Worm (Caenorhabditis elegans): Measurements from ENCODE around the gene srd-34.

Gene srd-34

ce11 chrV:10548981-10549380, at the start of gene srd-34:
Gene srd-34, minus strand, starts transcription at chrV:10549081.
- TF ChIP-seq him-1 (tag; optimal IDR thresholded peaks at IDR 0.05) = no peak
- TF ChIP-seq W03F9.2 (tag; optimal IDR thresholded peaks at IDR 0.05) = no peak
- no peak for TF ChIP-seq dao-5 (tag; optimal IDR thresholded peaks at IDR 0.05)

- no peak for TF ChIP-seq him-1 (tag; optimal IDR thresholded peaks at IDR 0.05)
- TF ChIP-seq dao-5 (tag; optimal IDR thresholded peaks at IDR 0.05) = no peak
- no peak for TF ChIP-seq W03F9.2 (tag; optimal IDR thresholded peaks at IDR 0.05)
Measured at ce11 chrV:10597234-10597633, 48.4 kb upstream of the srd-34 start, which contains the start of gene T21C9.13. Gene T21C9.13, plus strand, starts transcription at chrV:10597266.

- TF ChIP-seq W03F9.2 (tag; optimal IDR thresholded peaks at IDR 0.05) (no peak), him-1 (tag; optimal IDR thresholded peaks at IDR 0.05) (no peak), dao-5 (tag; optimal IDR thresholded peaks at IDR 0.05) (no peak)
Measured at ce11 chrV:10594810-10595209, 45.9 kb upstream of the srd-34 start, which contains the start of gene T21C9.11. Gene T21C9.11, minus strand, starts transcription at chrV:10594910.

ce11 chrV:10592479-10592878, 43.6 kb upstream of the srd-34 start, which contains the start of gene T21C9.9:
Gene T21C9.9, minus strand, starts transcription at chrV:10592579.
- TF ChIP-seq W03F9.2 (tag; optimal IDR thresholded peaks at IDR 0.05) (no peak), him-1 (tag; optimal IDR thresholded peaks at IDR 0.05) (no peak)

ce11 chrV:10589774-10590528, 41.1 kb upstream of the srd-34 start, which contains the start of gene ttr-23:
Gene ttr-23, minus strand, starts transcription at chrV:10589860.
- TF ChIP-seq W03F9.2 (tag; optimal IDR thresholded peaks at IDR 0.05) (no peak), him-1 (tag; optimal IDR thresholded peaks at IDR 0.05) (no peak), dao-5 (tag; optimal IDR thresholded peaks at IDR 0.05) (no peak)

ce11 chrV:10588694-10589093, 39.8 kb upstream of the srd-34 start, which contains the start of gene srg-32:
Gene srg-32, minus strand, starts transcription at chrV:10588794.
- TF ChIP-seq W03F9.2 (tag; optimal IDR thresholded peaks at IDR 0.05) = no peak
- no peak for TF ChIP-seq dao-5 (tag; optimal IDR thresholded peaks at IDR 0.05)
- TF ChIP-seq him-1 (tag; optimal IDR thresholded peaks at IDR 0.05) = no peak

- TF ChIP-seq him-1 (tag; optimal IDR thresholded peaks at IDR 0.05) = no peak
- TF ChIP-seq W03F9.2 (tag; optimal IDR thresholded peaks at IDR 0.05) = no peak
- TF ChIP-seq dao-5 (tag; optimal IDR thresholded peaks at IDR 0.05) = no peak
Measured at ce11 chrV:10581837-10582300, 33.0 kb upstream of the srd-34 start, which contains the start of gene T21C9.6. Gene T21C9.6, plus strand, starts transcription at chrV:10581887.

- TF ChIP-seq dao-5 (tag; optimal IDR thresholded peaks at IDR 0.05) (no peak), him-1 (tag; optimal IDR thresholded peaks at IDR 0.05) (no peak), W03F9.2 (tag; optimal IDR thresholded peaks at IDR 0.05) (no peak)
Measured at ce11 chrV:10580638-10581037, 31.8 kb upstream of the srd-34 start.

ce11 chrV:10578938-10579337, 30.1 kb upstream of the srd-34 start, which contains the start of the genes erh-1 and lpd-9:
Gene erh-1, minus strand, starts transcription at chrV:10579141.
Gene lpd-9, plus strand, starts transcription at chrV:10579305.
- no peak for TF ChIP-seq dao-5 (tag; optimal IDR thresholded peaks at IDR 0.05)
- TF ChIP-seq W03F9.2 (tag; optimal IDR thresholded peaks at IDR 0.05) = peak; percentile 76

ce11 chrV:10578226-10578625, 29.3 kb upstream of the srd-34 start, which contains the start of gene mics-1:
Gene mics-1, minus strand, starts transcription at chrV:10578326.
- TF ChIP-seq him-1 (tag; optimal IDR thresholded peaks at IDR 0.05) (no peak), dao-5 (tag; optimal IDR thresholded peaks at IDR 0.05) (no peak), W03F9.2 (tag; optimal IDR thresholded peaks at IDR 0.05) (no peak)

ce11 chrV:10576319-10576718, 27.4 kb upstream of the srd-34 start, which contains the start of gene vps-54:
Gene vps-54, minus strand, starts transcription at chrV:10576419.
- TF ChIP-seq him-1 (tag; optimal IDR thresholded peaks at IDR 0.05) (no peak), W03F9.2 (tag; optimal IDR thresholded peaks at IDR 0.05) (no peak), dao-5 (tag; optimal IDR thresholded peaks at IDR 0.05) (no peak)

- TF ChIP-seq him-1 (tag; optimal IDR thresholded peaks at IDR 0.05) (no peak), dao-5 (tag; optimal IDR thresholded peaks at IDR 0.05) (no peak), W03F9.2 (tag; optimal IDR thresholded peaks at IDR 0.05) (no peak)
Measured at ce11 chrV:10574197-10574596, 25.3 kb upstream of the srd-34 start.

ce11 chrV:10572614-10573013, 23.7 kb upstream of the srd-34 start, which contains the start of gene del-6:
Gene del-6, plus strand, starts transcription at chrV:10572914.
- no peak for TF ChIP-seq dao-5 (tag; optimal IDR thresholded peaks at IDR 0.05)
- no peak for TF ChIP-seq him-1 (tag; optimal IDR thresholded peaks at IDR 0.05)
- TF ChIP-seq W03F9.2 (tag; optimal IDR thresholded peaks at IDR 0.05) = no peak

- TF ChIP-seq him-1 (tag; optimal IDR thresholded peaks at IDR 0.05) = no peak
- no peak for TF ChIP-seq W03F9.2 (tag; optimal IDR thresholded peaks at IDR 0.05)
- TF ChIP-seq dao-5 (tag; optimal IDR thresholded peaks at IDR 0.05) = no peak
Measured at ce11 chrV:10571523-10571922, 22.6 kb upstream of the srd-34 start.
